Fruit fly (Drosophila melanogaster) whole organism, embryonic: ENCODE data around the gene CG14383.

ENCODE experiments used
- CG14441 ChIP-seq: fragments of 200-800 bp; sonication (Bioruptor generic); IDR thresholded peaks from 2 replicates; pipeline ENCODE4 v1.3.6; 2022; ENCODE audit warnings: missing biosample characterization, missing genetic modification characterization
- tio ChIP-seq: fragments of 200-800 bp; sonication (Bioruptor generic); optimal IDR thresholded peaks from 2 replicates; lab custom pipeline; 2017; ENCODE audit warnings: missing biosample characterization, missing genetic modification characterization, inconsistent platforms

DNA sequence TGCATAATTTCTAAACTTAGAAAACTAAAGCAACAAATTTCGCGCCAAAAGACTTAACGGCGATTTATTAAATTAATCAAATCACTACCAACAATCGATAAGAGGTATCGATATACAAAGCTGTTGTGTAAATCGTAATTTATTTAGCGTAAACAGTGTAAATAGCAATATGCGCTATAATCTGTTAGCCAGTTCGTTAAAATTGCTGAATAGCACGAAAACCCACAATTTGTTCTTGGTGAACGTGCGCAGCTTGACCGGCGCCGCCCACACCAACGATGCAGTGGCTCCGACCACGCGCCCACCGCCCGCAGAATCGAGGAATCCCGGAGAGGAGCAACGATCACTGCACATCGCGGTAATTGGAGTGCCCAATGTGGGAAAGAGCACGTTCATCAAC is 7.2 kb upstream of the CG14383 start, which contains the start of gene CG7488:
- TF ChIP-seq tio (no peak), CG14441 (GFP tag; lab: Robert Waterston, UW) (no peak)
